Worm (Caenorhabditis elegans) whole organism, L4/young adult: ENCODE measurements around the gene pas-1.

Experiments used
- W03F9.2 ChIP-seq: fragments of 150-350 bp; optimal IDR thresholded peaks from 2 replicates; lab custom pipeline; 2014; ENCODE audit warnings: missing biosample characterization, missing genetic modification characterization
- dao-5 ChIP-seq: sonication (generic microtip); optimal IDR thresholded peaks from 2 replicates; lab custom pipeline; 2016; ENCODE audit warnings: missing genotype, missing genetic modification characterization, moderate library complexity, missing compliant biosample characterization
- him-1 ChIP-seq: sonication (generic microtip); optimal IDR thresholded peaks from 2 replicates; lab custom pipeline; 2016; ENCODE audit warnings: missing genotype, missing genetic modification reagents, missing genetic modification characterization, missing compliant biosample characterization

The pas-1 gene

DNA sequence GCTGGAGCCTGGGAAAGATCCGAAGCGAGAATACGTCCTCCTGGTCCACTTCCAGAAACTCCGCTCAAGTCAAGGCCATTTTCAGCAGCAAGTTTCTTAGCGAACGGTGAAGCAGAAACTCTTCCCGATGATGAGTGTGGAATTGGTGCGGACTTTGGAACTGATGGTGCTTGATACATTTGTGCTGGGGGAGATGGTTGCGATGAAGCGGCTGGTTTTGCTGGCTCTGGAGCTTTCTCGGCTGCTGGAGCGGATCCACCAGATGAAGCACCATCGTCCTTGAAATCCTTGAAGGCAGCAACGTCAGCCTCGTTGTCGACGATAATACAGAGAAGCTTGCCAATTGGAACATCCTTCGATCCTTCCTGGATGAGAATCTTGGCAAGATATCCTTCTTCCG lies 24.0 kb upstream of the pas-1 start:
- TF ChIP-seq him-1 (tag; lab: Kevin White, UChicago): no peak
- TF ChIP-seq W03F9.2 (tag; lab: Kevin White, UChicago): no peak
- TF ChIP-seq dao-5: no peak

DNA sequence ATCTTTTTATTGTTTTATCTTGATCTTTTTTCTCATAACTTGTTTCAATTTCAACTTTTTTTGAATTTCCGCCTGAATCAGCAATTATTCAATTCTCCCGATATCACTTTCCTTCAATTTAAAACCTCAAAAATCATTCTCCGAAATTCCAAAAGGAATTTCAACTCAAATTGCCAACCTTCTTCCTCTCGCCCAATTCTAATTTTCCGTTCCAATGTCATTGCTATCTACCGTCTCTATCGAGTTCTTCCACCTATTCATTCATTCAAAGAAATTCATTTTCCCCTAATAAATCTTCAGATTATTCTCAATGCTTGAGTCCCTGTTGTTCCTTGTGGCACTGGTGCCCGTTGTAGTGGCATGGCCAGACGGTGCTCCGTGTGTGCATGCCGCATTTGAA lies 18.4 kb upstream of the pas-1 start, which contains the start of gene F23B12.4:
Gene F23B12.4 (plus strand): TSS at position 301 of the 400 bp plus-strand sequence.
- TF ChIP-seq dao-5 (no peak), W03F9.2 (tag; lab: Kevin White, UChicago) (no peak), him-1 (tag; lab: Kevin White, UChicago) (no peak)

DNA sequence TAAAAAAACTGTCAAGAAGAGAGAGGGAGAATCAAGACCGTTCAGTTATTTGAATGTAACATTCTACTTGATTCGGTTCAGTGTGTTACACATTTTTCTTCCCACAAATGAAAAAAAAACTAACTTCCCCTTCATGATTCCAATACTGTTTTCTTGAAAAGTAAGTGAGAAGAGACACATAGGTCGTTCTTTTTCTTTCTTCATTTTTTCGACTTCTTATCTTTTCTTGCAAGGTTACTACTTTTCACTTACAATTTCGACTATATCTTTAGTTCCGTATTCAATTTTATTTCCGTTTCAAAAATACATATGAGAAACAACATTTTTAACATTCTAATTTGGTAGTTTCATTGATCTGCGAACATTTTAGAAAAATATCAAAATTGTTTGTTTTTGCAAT lies 16.8 kb upstream of the pas-1 start:
- TF ChIP-seq him-1 (tag; lab: Kevin White, UChicago) (no peak), W03F9.2 (tag; lab: Kevin White, UChicago) (no peak), dao-5 (no peak)

DNA sequence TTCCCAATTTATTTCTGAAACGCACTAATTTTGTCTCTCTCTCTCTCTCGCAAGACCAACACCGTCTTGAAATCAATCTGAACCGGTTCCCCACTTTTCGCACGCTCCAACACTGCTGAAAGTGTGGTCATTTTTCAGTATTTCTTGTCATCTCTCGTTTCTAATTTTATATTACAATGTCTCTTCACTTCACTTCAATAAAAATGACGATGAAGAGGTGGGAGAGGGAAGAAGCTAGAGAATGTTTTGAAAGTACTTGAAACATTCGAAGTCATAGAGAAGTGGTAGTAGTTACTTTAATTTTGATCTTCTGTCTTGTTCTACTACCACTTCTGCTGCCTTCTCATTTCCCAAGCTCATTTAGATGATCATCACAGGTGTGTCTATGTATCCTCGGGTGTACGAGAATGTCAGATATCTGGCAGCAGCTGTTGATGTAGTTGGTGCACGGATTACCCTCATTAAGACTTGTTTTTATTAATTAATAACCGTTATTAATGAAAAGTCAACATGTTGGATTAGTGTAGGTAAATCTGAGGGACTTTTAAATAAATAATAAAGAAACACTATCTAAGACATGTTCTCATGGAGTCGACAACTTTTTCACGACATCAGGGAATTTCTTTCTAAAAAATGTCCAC lies 15.8 kb upstream of the pas-1 start:
- TF ChIP-seq dao-5 (no peak), him-1 (tag; lab: Kevin White, UChicago) (no peak), W03F9.2 (tag; lab: Kevin White, UChicago) (no peak)

DNA sequence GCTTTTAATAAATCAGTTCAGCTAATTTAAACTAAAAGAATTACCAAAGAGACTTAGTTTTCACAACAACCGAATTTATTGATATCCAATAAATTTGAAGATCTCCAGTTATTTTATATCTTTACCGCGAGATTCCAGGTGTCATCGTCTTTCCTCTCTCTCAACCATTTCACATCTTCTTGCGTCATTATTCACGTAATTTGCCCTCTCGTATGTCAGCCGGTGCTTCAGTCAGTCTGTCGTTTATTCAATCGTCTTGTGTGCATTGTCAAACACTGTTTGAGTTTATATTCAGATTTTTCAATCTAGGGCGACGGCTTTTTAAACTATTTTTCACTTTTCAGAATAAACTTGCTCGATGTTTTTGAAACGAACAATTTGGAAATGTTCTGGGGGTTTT lies 14.9 kb upstream of the pas-1 start:
- no peak for TF ChIP-seq dao-5
- no peak for TF ChIP-seq W03F9.2 (tag; lab: Kevin White, UChicago)
- no peak for TF ChIP-seq him-1 (tag; lab: Kevin White, UChicago)

DNA sequence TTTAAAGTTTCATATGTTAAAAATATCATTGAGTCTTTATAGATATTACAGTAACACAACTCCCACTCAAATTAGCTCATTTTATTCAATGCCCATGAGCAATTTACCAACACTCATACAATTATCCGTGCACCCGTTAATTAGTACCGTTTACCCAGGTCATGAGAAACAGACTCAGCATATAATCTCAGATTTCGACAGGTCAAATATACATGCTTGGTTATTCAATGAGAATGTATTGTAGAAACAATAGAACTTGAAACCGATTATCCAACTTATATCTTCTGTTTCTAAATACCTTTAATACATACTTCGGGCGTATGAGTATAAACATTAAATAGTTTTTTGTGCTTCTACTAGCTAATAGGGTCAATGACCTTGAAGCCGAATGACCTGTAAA lies 13.8 kb upstream of the pas-1 start:
- no peak for TF ChIP-seq him-1 (tag; lab: Kevin White, UChicago)
- TF ChIP-seq W03F9.2 (tag; lab: Kevin White, UChicago): no peak
- no peak for TF ChIP-seq dao-5

DNA sequence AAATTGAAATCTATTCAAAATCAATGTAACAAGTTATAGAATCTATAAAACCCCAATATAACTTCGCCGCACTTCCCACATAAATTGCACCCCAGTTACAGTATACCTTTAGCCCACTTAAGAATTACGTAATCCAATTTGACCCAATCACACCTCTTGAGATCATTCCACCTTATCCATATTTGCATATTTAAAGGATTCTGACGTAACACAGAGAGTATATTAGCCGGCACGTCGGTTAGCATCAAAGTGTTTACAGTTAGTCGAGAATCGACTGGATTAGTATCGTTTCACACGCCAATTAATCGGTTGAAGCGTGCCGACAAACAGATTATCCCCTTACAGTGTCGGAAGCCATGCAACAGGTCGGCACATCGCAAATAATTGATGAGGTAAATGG lies 11.2 kb upstream of the pas-1 start:
- TF ChIP-seq W03F9.2 (tag; lab: Kevin White, UChicago) (no peak), him-1 (tag; lab: Kevin White, UChicago) (no peak), dao-5 (no peak)

DNA sequence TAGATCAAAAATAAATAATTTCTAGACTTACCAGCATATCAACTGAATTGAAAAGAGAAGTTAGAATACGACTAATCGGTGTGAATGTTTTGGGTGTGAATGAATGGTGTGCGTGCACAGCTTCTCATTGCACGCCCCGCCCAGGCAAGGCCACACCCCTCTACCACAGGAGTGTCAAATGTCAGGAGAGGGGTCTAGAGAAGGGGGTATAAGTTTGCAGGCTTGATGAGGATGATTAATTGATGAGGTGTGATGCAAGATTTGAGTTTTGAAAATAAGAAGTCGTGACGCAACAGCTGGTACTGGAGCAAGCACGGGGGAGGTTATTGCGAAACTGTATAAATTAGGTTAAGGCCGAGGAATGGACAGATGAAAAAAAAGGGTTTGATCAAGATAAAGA lies 9.8 kb upstream of the pas-1 start, which contains the start of gene egl-1:
Gene egl-1 (minus strand): TSS at position 101 of the 400 bp plus-strand sequence.
- TF ChIP-seq dao-5 (no peak), W03F9.2 (tag; lab: Kevin White, UChicago) (no peak), him-1 (tag; lab: Kevin White, UChicago) (no peak)

DNA sequence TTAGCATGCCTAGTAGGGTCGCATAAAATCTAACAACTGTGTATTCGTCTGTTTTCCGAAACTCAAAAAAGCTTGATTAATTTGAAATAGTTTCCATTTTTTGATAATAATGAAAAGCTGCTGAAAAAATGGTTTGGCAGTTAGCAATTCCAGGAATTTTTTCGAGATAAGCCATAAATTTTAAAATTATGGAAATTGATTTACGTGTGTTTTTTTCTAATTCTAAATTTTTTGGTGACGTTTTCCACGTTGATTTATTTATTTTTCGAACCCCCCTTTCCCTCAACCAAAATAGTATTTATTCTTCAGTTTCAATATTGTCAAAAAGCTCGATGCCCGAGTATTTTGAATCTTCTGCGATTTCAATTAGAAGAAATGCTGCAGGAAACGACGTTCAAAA lies 6.4 kb upstream of the pas-1 start, which contains the start of gene F23B12.1:
Gene F23B12.1 (plus strand): TSS at position 301 of the 400 bp plus-strand sequence.
- TF ChIP-seq dao-5 (no peak), W03F9.2 (tag; lab: Kevin White, UChicago) (no peak), him-1 (tag; lab: Kevin White, UChicago) (no peak)

DNA sequence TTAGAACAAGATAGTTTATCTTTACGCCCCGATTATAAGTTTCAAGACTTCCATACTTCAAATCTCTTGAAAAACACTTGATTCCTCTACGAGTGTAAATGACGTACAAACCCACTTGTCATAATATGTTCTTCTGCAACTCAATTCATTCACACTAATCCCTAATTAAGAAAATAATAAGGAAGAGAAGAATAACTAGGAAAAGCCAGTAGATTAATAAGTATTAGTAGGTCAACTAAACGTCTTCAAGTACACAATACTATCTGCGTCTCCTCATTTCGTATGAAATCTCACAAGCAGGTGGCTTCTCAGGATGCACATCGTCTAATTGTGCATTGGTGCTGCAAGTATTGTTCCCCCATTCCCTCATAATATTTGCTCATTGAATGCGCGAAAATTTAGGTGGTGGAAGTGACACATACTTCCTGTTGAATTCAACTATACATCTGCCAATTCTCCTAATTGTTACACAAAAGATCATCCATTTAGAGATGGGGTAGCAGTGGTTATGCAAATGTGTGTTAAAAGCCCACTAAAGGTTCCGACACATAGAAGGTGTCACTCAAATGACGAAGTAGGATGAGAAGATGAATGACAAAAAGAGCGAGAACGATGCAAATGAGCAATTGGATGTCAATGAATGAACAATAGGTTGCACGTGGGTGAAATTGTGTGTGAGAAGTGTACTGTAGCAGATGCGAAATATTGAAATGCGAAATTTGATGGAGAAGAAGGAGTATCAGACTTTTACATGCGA lies 4.8 kb upstream of the pas-1 start:
- TF ChIP-seq dao-5 (no peak), W03F9.2 (tag; lab: Kevin White, UChicago) (no peak), him-1 (tag; lab: Kevin White, UChicago) (no peak)

DNA sequence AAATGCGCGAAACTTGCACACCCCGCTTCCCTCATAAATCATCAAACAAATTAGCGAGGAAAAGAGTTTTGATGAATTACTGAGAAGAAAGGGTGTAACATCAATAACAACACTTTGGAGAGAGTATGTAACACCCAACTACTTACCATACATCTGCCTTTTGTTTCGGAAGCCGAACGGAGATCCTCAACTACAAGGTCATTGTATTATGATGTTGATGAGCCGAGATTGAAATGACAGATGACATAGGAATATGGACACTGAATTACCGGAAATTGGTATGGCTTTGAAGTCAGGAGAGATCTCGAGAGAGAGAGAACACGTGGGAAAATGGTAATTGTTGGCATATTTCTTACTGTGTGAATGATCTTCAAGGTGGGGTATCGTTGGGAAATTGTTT lies 3.6 kb upstream of the pas-1 start:
- TF ChIP-seq dao-5: no peak
- no peak for TF ChIP-seq him-1 (tag; lab: Kevin White, UChicago)
- TF ChIP-seq W03F9.2 (tag; lab: Kevin White, UChicago): no peak

DNA sequence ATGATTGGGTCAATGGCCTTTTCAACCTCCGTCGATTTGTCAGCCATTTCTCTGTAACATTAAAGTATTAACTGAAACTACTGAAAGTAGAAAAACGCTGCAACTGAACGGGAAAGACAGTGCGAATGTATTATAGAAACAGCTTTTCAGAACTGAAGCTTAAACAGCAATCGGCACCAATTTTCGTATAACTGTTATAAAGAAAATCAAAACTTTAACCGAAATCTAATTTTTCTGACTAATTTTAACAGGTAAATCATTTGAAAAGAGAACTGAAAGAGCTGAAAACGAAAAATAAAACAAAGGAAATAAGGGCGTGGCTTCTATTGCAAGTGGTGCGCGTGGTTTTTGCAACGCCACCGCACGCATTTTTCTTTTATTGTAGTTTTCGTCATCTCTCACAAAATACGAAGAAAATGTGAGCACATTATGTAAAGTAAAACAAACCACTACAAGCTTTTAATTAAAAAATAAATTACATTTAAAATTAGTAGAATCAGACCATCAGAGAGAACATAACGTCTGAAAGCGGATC lies 2.6 kb upstream of the pas-1 start, which contains the start of gene rrsr-1:
Gene rrsr-1 (minus strand): TSS at position 51 of the 535 bp plus-strand sequence.
- TF ChIP-seq W03F9.2 (tag; lab: Kevin White, UChicago) (no peak), dao-5 (no peak), him-1 (tag; lab: Kevin White, UChicago) (no peak)

DNA sequence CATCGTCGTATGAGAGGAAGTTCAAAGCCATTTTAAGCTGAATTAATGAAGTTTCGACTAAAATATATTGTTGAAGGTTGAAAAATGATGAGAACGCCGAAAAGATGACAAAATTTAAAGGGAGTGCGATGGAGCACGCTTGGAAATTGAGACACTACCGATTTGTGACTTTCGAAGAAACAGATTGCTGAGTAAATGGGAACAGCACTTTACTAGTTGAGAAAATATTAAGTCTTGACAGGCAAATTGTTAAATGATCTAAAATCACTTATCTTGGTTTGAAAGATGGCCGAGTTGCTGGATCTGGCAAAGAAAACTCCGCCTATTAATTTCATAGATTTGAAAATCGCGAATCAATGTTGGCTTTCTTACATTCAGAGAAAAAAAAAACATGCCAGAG lies 850 bp upstream of the pas-1 start, which contains the start of gene rpoa-12:
Gene rpoa-12 (minus strand): TSS at position 37 of the 400 bp plus-strand sequence.
- TF ChIP-seq dao-5 (no peak), W03F9.2 (tag; lab: Kevin White, UChicago) (no peak), him-1 (tag; lab: Kevin White, UChicago) (no peak)

DNA sequence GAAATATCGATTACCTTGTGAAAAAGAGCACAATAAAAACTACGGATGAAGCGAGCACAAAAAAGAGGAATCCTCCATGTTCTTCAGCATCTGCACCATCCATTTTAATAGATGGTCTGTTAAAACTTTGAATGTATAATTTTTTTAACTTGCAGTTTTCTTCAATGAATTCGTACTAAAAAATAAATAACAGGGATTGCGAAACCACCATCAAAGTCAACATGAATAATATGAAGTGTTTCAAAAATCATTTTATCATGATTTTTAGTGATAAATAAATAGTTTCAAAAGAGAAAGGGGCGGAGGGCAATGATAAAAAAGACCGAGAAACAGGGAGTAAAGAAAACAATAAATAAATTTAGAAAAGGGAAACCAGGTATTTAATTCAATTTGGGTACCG lies 1.1 kb downstream of the pas-1 start, which contains the start of gene dhs-22:
Gene dhs-22 (minus strand): TSS at position 116 of the 400 bp plus-strand sequence.
- no peak for TF ChIP-seq him-1 (tag; lab: Kevin White, UChicago)
